Fruit fly (Drosophila melanogaster) whole organism, wandering third instar larva: ENCODE results near the gene CG42579.
A peak's percentile ranks its signal among the peaks of the same experiment; 100 is the strongest.

Experiments used
- CrebA ChIP-seq: fragments of 200-800 bp; sonication (Bioruptor generic); optimal IDR thresholded peaks from 2 replicates; lab custom pipeline; 2016; ENCODE audit warnings: missing biosample characterization, mild to moderate bottlenecking, missing genetic modification characterization, borderline replicate concordance
- Dfd ChIP-seq: fragments of >200 bp; optimal IDR thresholded peaks from 2 replicates; lab custom pipeline; 2017; ENCODE audit warnings: missing biosample characterization, missing genetic modification characterization
- OdsH ChIP-seq: fragments of 200-800 bp; sonication (Bioruptor generic); optimal IDR thresholded peaks from 2 replicates; lab custom pipeline; 2016; ENCODE audit warnings: missing biosample characterization, mild to moderate bottlenecking, missing genetic modification characterization

DNA sequence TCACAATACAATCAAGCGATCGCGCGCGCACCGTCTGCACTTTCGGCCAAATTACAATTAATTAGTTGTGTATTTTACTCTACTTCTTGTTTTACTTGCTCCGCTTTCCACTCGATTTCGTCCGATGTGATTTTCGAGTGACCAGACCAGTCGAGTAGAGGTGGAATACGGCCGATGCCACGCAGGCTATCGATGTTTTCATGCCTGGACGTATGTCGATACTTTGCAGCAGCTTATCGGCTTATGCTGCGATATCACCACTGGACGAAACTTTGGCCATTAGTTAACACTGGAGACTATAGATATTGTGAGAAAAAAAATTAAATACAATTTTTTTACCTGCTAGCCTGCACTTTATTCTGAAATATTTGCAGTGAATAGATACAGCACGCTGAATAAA lies 16.9 kb upstream of the CG42579 start, which contains the start of gene RhoGAP19D:
- peak; percentile 16 for TF ChIP-seq OdsH (GFP tag; lab: Kevin White, UChicago)
- TF ChIP-seq CrebA (GFP tag; lab: Kevin White, UChicago), result no peak
- no peak for TF ChIP-seq Dfd (GFP tag; lab: Kevin White, UChicago)
